Worm (Caenorhabditis elegans) whole organism, L2 larva: ENCODE measurements around the gene lido-5.
A peak's percentile ranks its signal among the peaks of the same experiment; 100 is the strongest.

ENCODE experiments used
- C34F6.9 ChIP-seq: fragments of 150-350 bp; optimal IDR thresholded peaks from 2 replicates; lab custom pipeline; 2014; ENCODE audit warnings: missing biosample characterization, missing genetic modification characterization
- F13H6.1 ChIP-seq: sonication (generic microtip); optimal IDR thresholded peaks from 2 replicates; lab custom pipeline; 2016; ENCODE audit warnings: missing genetic modification characterization, missing compliant biosample characterization
- R02D3.7 ChIP-seq: fragments of 150-350 bp; optimal IDR thresholded peaks from 2 replicates; lab custom pipeline; 2014; ENCODE audit warnings: missing biosample characterization, missing genetic modification characterization
- Y55F3AM.14 ChIP-seq: fragments of 200-800 bp; sonication (Bioruptor generic); optimal IDR thresholded peaks from 2 replicates; lab custom pipeline; 2018; ENCODE audit warnings: mild to moderate bottlenecking, missing genetic modification characterization, missing compliant biosample characterization
- alr-1 ChIP-seq: fragments of 150-350 bp; optimal IDR thresholded peaks from 2 replicates; lab custom pipeline; 2014; ENCODE audit warnings: missing biosample characterization, missing genetic modification characterization
- aly-2 ChIP-seq: fragments of 150-350 bp; optimal IDR thresholded peaks from 2 replicates; lab custom pipeline; 2014; ENCODE audit warnings: missing biosample characterization, missing genetic modification characterization
- ama-1 ChIP-seq: fragments of 150-350 bp; optimal IDR thresholded peaks from 2 replicates; lab custom pipeline; 2018; ENCODE audit warnings: inconsistent platforms
- blmp-1 ChIP-seq: sonication (generic microtip); optimal IDR thresholded peaks from 2 replicates; lab custom pipeline; 2017; ENCODE audit warnings: missing genetic modification characterization, mild to moderate bottlenecking, missing compliant biosample characterization, antibody characterized with exemption, moderate library complexity; ENCODE audit not compliant: insufficient read depth
- ceh-16 ChIP-seq: fragments of 150-350 bp; optimal IDR thresholded peaks from 2 replicates; lab custom pipeline; 2014; ENCODE audit warnings: missing biosample characterization, missing genetic modification characterization
- ceh-82 ChIP-seq: fragments of 150-350 bp; optimal IDR thresholded peaks from 2 replicates; lab custom pipeline; 2014; ENCODE audit warnings: missing biosample characterization, missing genetic modification characterization
- crh-2 ChIP-seq: sonication (generic microtip); optimal IDR thresholded peaks from 2 replicates; lab custom pipeline; 2017; ENCODE audit warnings: missing biosample characterization, missing genetic modification characterization
- dmd-4 ChIP-seq: sonication (generic microtip); optimal IDR thresholded peaks from 2 replicates; lab custom pipeline; 2017; ENCODE audit warnings: missing biosample characterization, missing genetic modification characterization
- egl-27 ChIP-seq: sonication (generic microtip); optimal IDR thresholded peaks from 3 replicates; lab custom pipeline; 2017; ENCODE audit warnings: missing biosample characterization, missing genetic modification reagents, missing genetic modification characterization
- elt-1 ChIP-seq: fragments of 150-350 bp; optimal IDR thresholded peaks from 2 replicates; lab custom pipeline; 2014; ENCODE audit warnings: missing biosample characterization, missing genetic modification characterization
- elt-3 ChIP-seq: sonication (generic microtip); optimal IDR thresholded peaks from 2 replicates; lab custom pipeline; 2017; ENCODE audit warnings: missing biosample characterization, missing genetic modification characterization
- fos-1 ChIP-seq: fragments of 150-350 bp; optimal IDR thresholded peaks from 2 replicates; lab custom pipeline; 2014; ENCODE audit warnings: missing biosample characterization, missing genetic modification characterization
- gmeb-1 ChIP-seq: fragments of 150-350 bp; optimal IDR thresholded peaks from 2 replicates; lab custom pipeline; 2014; ENCODE audit warnings: missing biosample characterization, missing genetic modification characterization
- lin-11 ChIP-seq: fragments of 150-350 bp; sonication (generic microtip); optimal IDR thresholded peaks from 2 replicates; lab custom pipeline; 2014; ENCODE audit warnings: missing biosample characterization, missing genetic modification characterization, inconsistent platforms, mixed read lengths
- lin-13 ChIP-seq: fragments of 150-350 bp; optimal IDR thresholded peaks from 2 replicates; lab custom pipeline; 2014; ENCODE audit warnings: missing biosample characterization, missing genetic modification reagents, missing genetic modification characterization
- lin-39 ChIP-seq: fragments of 150-350 bp; optimal IDR thresholded peaks from 2 replicates; lab custom pipeline; 2014; ENCODE audit warnings: missing biosample characterization, missing genetic modification reagents, missing genetic modification characterization
- lsy-2 ChIP-seq, 2 experiments: fragments of 150-350 bp in 1 of 2; sonication (generic microtip) in 1 of 2; optimal IDR thresholded peaks; 2 replicates each; lab custom pipeline; 2014 to 2017; ENCODE audit warnings: missing biosample characterization in 2 of 2, missing genetic modification characterization in 2 of 2
- mab-5 ChIP-seq: fragments of 150-350 bp; optimal IDR thresholded peaks from 2 replicates; lab custom pipeline; 2014; ENCODE audit warnings: missing biosample characterization, missing genetic modification characterization
- mbf-1 ChIP-seq: sonication (generic microtip); optimal IDR thresholded peaks from 2 replicates; lab custom pipeline; 2017; ENCODE audit warnings: missing biosample characterization, missing genetic modification characterization
- mdl-1 ChIP-seq, 2 experiments: fragments of 150-350 bp in 1 of 2; sonication (generic microtip) in 1 of 2; optimal IDR thresholded peaks; 2 replicates each; lab custom pipeline; 2017; ENCODE audit warnings: missing biosample characterization in 2 of 2, missing genetic modification characterization in 2 of 2
- nhr-10 ChIP-seq: sonication (generic microtip); optimal IDR thresholded peaks from 2 replicates; lab custom pipeline; 2017; ENCODE audit warnings: missing biosample characterization, missing genetic modification characterization
- nhr-12 ChIP-seq: fragments of 150-350 bp; optimal IDR thresholded peaks from 2 replicates; lab custom pipeline; 2014; ENCODE audit warnings: missing biosample characterization, missing genetic modification characterization
- nhr-129 ChIP-seq: fragments of 150-350 bp; optimal IDR thresholded peaks from 2 replicates; lab custom pipeline; 2014; ENCODE audit warnings: missing biosample characterization, missing genetic modification characterization
- nhr-21 ChIP-seq: fragments of 150-350 bp; optimal IDR thresholded peaks from 2 replicates; lab custom pipeline; 2014; ENCODE audit warnings: missing biosample characterization, missing genetic modification characterization
- nhr-23 ChIP-seq: fragments of 150-350 bp; optimal IDR thresholded peaks from 2 replicates; lab custom pipeline; 2014; ENCODE audit warnings: missing biosample characterization, missing genetic modification reagents, missing genetic modification characterization
- nhr-237 ChIP-seq: fragments of 150-350 bp; optimal IDR thresholded peaks from 2 replicates; lab custom pipeline; 2014; ENCODE audit warnings: missing biosample characterization, missing genetic modification characterization
- nhr-25 ChIP-seq: fragments of 150-350 bp; sonication (generic microtip); optimal IDR thresholded peaks from 3 replicates; lab custom pipeline; 2014; ENCODE audit warnings: missing biosample characterization, missing genetic modification characterization
- nhr-6 ChIP-seq: fragments of 150-350 bp; optimal IDR thresholded peaks from 2 replicates; lab custom pipeline; 2014; ENCODE audit warnings: missing biosample characterization, missing genetic modification characterization
- nhr-77 ChIP-seq: fragments of 150-350 bp; optimal IDR thresholded peaks from 2 replicates; lab custom pipeline; 2014; ENCODE audit warnings: missing biosample characterization, missing genetic modification characterization
- peb-1 ChIP-seq: fragments of 150-350 bp; optimal IDR thresholded peaks from 2 replicates; lab custom pipeline; 2014; ENCODE audit warnings: missing biosample characterization, missing genetic modification characterization
- sem-4 ChIP-seq: fragments of 150-350 bp; optimal IDR thresholded peaks from 2 replicates; lab custom pipeline; 2014; ENCODE audit warnings: missing biosample characterization, missing genetic modification reagents, missing genetic modification characterization
- skn-1 ChIP-seq: sonication (generic microtip); optimal IDR thresholded peaks from 2 replicates; lab custom pipeline; 2017; ENCODE audit warnings: missing biosample characterization, missing genetic modification characterization
- sma-3 ChIP-seq: sonication (generic microtip); optimal IDR thresholded peaks from 2 replicates; lab custom pipeline; 2016; ENCODE audit warnings: missing genetic modification reagents, missing genetic modification characterization, missing compliant biosample characterization
- sma-9 ChIP-seq, 2 experiments: fragments of 150-350 bp in 1 of 2; sonication (generic microtip) in 1 of 2; optimal IDR thresholded peaks; 2 replicates each; lab custom pipeline; 2014 to 2016; ENCODE audit warnings: missing genetic modification characterization in 2 of 2, mild to moderate bottlenecking in 1 of 2, missing biosample characterization in 1 of 2, missing compliant biosample characterization in 1 of 2, missing genetic modification reagents in 1 of 2, moderate library complexity in 1 of 2
- snpc-4 ChIP-seq: fragments of 150-350 bp; optimal IDR thresholded peaks from 2 replicates; lab custom pipeline; 2014; ENCODE audit warnings: missing biosample characterization, missing genetic modification characterization
- unc-39 ChIP-seq: fragments of 150-350 bp; optimal IDR thresholded peaks from 2 replicates; lab custom pipeline; 2014; ENCODE audit warnings: missing biosample characterization, missing genetic modification characterization
- unc-55 ChIP-seq: fragments of 150-350 bp; sonication (generic microtip); optimal IDR thresholded peaks from 3 replicates; lab custom pipeline; 2014; ENCODE audit warnings: missing biosample characterization, missing genetic modification reagents, missing genetic modification characterization
- unc-62 ChIP-seq: fragments of 150-350 bp; optimal IDR thresholded peaks from 2 replicates; lab custom pipeline; 2014; ENCODE audit warnings: missing biosample characterization, missing genetic modification reagents, missing genetic modification characterization
- zag-1 ChIP-seq: fragments of 150-350 bp; optimal IDR thresholded peaks from 2 replicates; lab custom pipeline; 2014; ENCODE audit warnings: missing biosample characterization, missing genetic modification characterization
- ztf-1 ChIP-seq: fragments of 200-800 bp; sonication (Bioruptor generic); conservative IDR thresholded peaks from 2 replicates; pipeline ENCODE4 v1.3.6; 2022; ENCODE audit warnings: missing genetic modification characterization, missing compliant biosample characterization
- ztf-11 ChIP-seq: sonication (generic microtip); optimal IDR thresholded peaks from 2 replicates; lab custom pipeline; 2017; ENCODE audit warnings: missing biosample characterization, missing genetic modification characterization
- ztf-4 ChIP-seq: fragments of 150-350 bp; optimal IDR thresholded peaks from 2 replicates; lab custom pipeline; 2014; ENCODE audit warnings: missing biosample characterization, missing genetic modification characterization

lido-5 gene

ce11 chrX:17140447-17140846 is 30.0 kb upstream of the lido-5 start:
- TF ChIP-seq peb-1 (tag; lab: Kevin White, UChicago) (no peak), nhr-77 (tag; lab: Kevin White, UChicago) (no peak), fos-1 (tag; lab: Kevin White, UChicago) (peak; percentile 47), ztf-4 (tag; lab: Kevin White, UChicago) (no peak), nhr-237 (tag; lab: Kevin White, UChicago) (no peak), mdl-1 (tag; optimal IDR thresholded peaks at IDR 0.05; lab: Kevin White, UChicago) (no peak), ama-1 (lab: Kevin White, UChicago) (no peak), blmp-1 (no peak), F13H6.1 (tag; lab: Kevin White, UChicago) (no peak), aly-2 (tag; lab: Kevin White, UChicago) (no peak), ceh-82 (no peak), skn-1 (tag; lab: Kevin White, UChicago) (no peak), unc-39 (tag; lab: Kevin White, UChicago) (no peak), ceh-16 (tag; lab: Kevin White, UChicago) (no peak), sma-9 (GFP tag; optimal IDR thresholded peaks at IDR 0.05; lab: Kevin White, UChicago) (peak; percentile 27), sma-9 (tag; optimal IDR thresholded peaks at IDR 0.05; lab: Kevin White, UChicago) (no peak), sma-3 (GFP tag; lab: Kevin White, UChicago) (peak; percentile 23), crh-2 (tag; lab: Kevin White, UChicago) (peak; percentile 16), sem-4 (tag; lab: Kevin White, UChicago) (no peak), C34F6.9 (tag; lab: Kevin White, UChicago) (no peak), nhr-6 (tag; lab: Kevin White, UChicago) (no peak), zag-1 (no peak), lsy-2 (tag; optimal IDR thresholded peaks at IDR 0.05; lab: Kevin White, UChicago) (peak in 1 of 2 experiments; percentile 9), gmeb-1 (tag; lab: Kevin White, UChicago) (no peak)

DNA sequence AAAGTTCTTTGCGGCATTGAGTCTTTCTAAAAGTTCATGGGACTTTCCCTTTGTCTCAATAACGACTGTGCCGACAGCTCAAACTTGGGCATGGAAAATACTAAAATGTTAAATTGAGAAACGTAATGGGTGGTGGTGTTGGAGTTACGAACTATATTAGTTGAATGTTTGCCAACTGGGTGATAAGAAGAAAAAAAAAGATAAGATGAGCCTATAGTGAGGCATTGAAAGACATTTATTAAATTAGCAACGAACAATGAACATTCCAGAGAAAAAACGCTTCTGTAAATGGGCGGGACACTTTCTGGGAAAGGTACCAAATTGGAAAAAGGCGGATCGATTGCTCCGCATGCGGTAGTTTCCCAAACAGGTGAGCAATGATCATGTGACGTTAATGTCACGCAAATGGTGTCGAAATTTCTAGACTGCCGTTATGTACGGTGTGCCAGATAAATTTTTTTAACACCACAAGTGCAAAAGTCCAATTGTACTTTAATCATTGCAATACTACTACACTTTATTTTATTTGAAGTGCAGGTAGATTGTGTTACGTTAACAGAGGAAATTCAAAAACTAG is 28.8 kb upstream of the lido-5 start:
- TF ChIP-seq sma-9 (GFP tag; optimal IDR thresholded peaks at IDR 0.05; lab: Kevin White, UChicago) (peak; percentile 31), sma-9 (tag; optimal IDR thresholded peaks at IDR 0.05; lab: Kevin White, UChicago) (no peak), ceh-82 (no peak), skn-1 (tag; lab: Kevin White, UChicago) (no peak), nhr-25 (no peak), ceh-16 (tag; lab: Kevin White, UChicago) (no peak), nhr-23 (no peak), nhr-10 (tag; lab: Kevin White, UChicago) (no peak), sem-4 (tag; lab: Kevin White, UChicago) (no peak), R02D3.7 (tag; lab: Kevin White, UChicago) (no peak), mbf-1 (tag; lab: Kevin White, UChicago) (no peak), elt-1 (no peak), fos-1 (tag; lab: Kevin White, UChicago) (peak; percentile 15), lsy-2 (tag; optimal IDR thresholded peaks at IDR 0.05; lab: Kevin White, UChicago) (no peak), snpc-4 (tag; lab: Kevin White, UChicago) (no peak), ama-1 (lab: Kevin White, UChicago) (no peak), F13H6.1 (tag; lab: Kevin White, UChicago) (peak; percentile 8), blmp-1 (peak; percentile 1), aly-2 (tag; lab: Kevin White, UChicago) (no peak), alr-1 (tag; lab: Kevin White, UChicago) (no peak), mab-5 (tag; lab: Kevin White, UChicago) (no peak), Y55F3AM.14 (GFP tag; lab: Kevin White, UChicago) (no peak), lin-13 (GFP tag; lab: Kevin White, UChicago) (no peak), ztf-1 (GFP tag; lab: Robert Waterston, UW) (no peak), elt-3 (tag; lab: Kevin White, UChicago) (no peak), ztf-4 (tag; lab: Kevin White, UChicago) (no peak), nhr-129 (tag; lab: Kevin White, UChicago) (peak; percentile 7), C34F6.9 (tag; lab: Kevin White, UChicago) (no peak), crh-2 (tag; lab: Kevin White, UChicago) (peak; percentile 36), nhr-12 (no peak), peb-1 (tag; lab: Kevin White, UChicago) (no peak), gmeb-1 (tag; lab: Kevin White, UChicago) (no peak), lin-39 (tag; lab: Kevin White, UChicago) (no peak), unc-39 (tag; lab: Kevin White, UChicago) (no peak), ztf-11 (tag; lab: Kevin White, UChicago) (no peak), dmd-4 (tag; lab: Kevin White, UChicago) (no peak), egl-27 (tag; lab: Kevin White, UChicago) (no peak), nhr-77 (tag; lab: Kevin White, UChicago) (no peak), nhr-21 (tag; lab: Kevin White, UChicago) (no peak), sma-3 (GFP tag; lab: Kevin White, UChicago) (peak; percentile 13), mdl-1 (tag; optimal IDR thresholded peaks at IDR 0.05; lab: Kevin White, UChicago) (no peak), unc-55 (GFP tag; lab: Kevin White, UChicago) (no peak), lin-11 (tag; lab: Kevin White, UChicago) (no peak), unc-62 (no peak), nhr-6 (tag; lab: Kevin White, UChicago) (no peak)
